Worm (Caenorhabditis elegans) whole organism, young adult: ENCODE measurements around the gene C17H11.1.
A peak's percentile ranks its signal among the peaks of the same experiment; 100 is the strongest.

Experiments
- B0019.2 ChIP-seq: fragments of 200-800 bp; sonication (Bioruptor generic); conservative IDR thresholded peaks from 2 replicates; pipeline ENCODE4 v1.3.6; 2022; ENCODE audit warnings: missing genetic modification reagents, missing genetic modification characterization, missing compliant biosample characterization
- B0336.3 ChIP-seq: fragments of 200-800 bp; sonication (Bioruptor generic); IDR thresholded peaks from 2 replicates; pipeline ENCODE4 v1.3.6; 2022; ENCODE audit warnings: missing genetic modification characterization, missing compliant biosample characterization
- C06A6.2 ChIP-seq: fragments of 200-800 bp; sonication (Bioruptor generic); conservative IDR thresholded peaks from 2 replicates; pipeline ENCODE4 v1.3.6; 2022; ENCODE audit warnings: missing genetic modification characterization, missing compliant biosample characterization
- F23B12.7 ChIP-seq: sonication (generic microtip); optimal IDR thresholded peaks from 2 replicates; lab custom pipeline; 2017; ENCODE audit warnings: missing genetic modification characterization, mild to moderate bottlenecking, missing compliant biosample characterization, antibody characterized with exemption, moderate library complexity; ENCODE audit not compliant: insufficient read depth
- F55B11.4 ChIP-seq: sonication (generic microtip); optimal IDR thresholded peaks from 2 replicates; lab custom pipeline; 2016; ENCODE audit warnings: missing compliant biosample characterization, missing genetic modification characterization, borderline replicate concordance; ENCODE audit not compliant: insufficient read depth
- T07F8.4 ChIP-seq: sonication (generic microtip); optimal IDR thresholded peaks from 2 replicates; lab custom pipeline; 2016; ENCODE audit warnings: mild to moderate bottlenecking, missing genetic modification characterization, moderate library complexity, missing compliant biosample characterization
- T26A5.8 ChIP-seq: sonication (generic microtip); optimal IDR thresholded peaks from 2 replicates; lab custom pipeline; 2016; ENCODE audit warnings: missing genetic modification characterization, missing compliant biosample characterization
- Y53G8AR.9 ChIP-seq: fragments of 200-800 bp; sonication (Bioruptor generic); conservative IDR thresholded peaks from 2 replicates; pipeline ENCODE4 v1.3.6; 2022; ENCODE audit warnings: missing genetic modification reagents, missing genetic modification characterization, missing compliant biosample characterization
- Y56A3A.18 ChIP-seq: fragments of 200-800 bp; sonication (Bioruptor generic); IDR thresholded peaks from 2 replicates; pipeline ENCODE4 v1.3.6; 2022; ENCODE audit warnings: missing genetic modification reagents, missing genetic modification characterization, missing compliant biosample characterization
- Y67H2A.10 ChIP-seq: fragments of 200-800 bp; sonication (Bioruptor generic); conservative IDR thresholded peaks from 2 replicates; pipeline ENCODE4 v1.3.6; 2022; ENCODE audit warnings: missing genetic modification reagents, missing genetic modification characterization, missing compliant biosample characterization
- ZK185.1 ChIP-seq: sonication (generic microtip); optimal IDR thresholded peaks from 2 replicates; lab custom pipeline; 2016; ENCODE audit warnings: mild to moderate bottlenecking, missing genetic modification characterization, missing compliant biosample characterization; ENCODE audit not compliant: poor library complexity, severe bottlenecking
- akir-1 ChIP-seq: fragments of 200-800 bp; sonication (Bioruptor generic); optimal IDR thresholded peaks from 2 replicates; lab custom pipeline; 2018; ENCODE audit warnings: mild to moderate bottlenecking, missing genetic modification characterization, moderate library complexity, missing compliant biosample characterization
- ama-1 ChIP-seq, 3 experiments: fragments of 150-350 bp in 1 of 3; sonication (generic microtip) in 2 of 3; optimal IDR thresholded peaks; 2 replicates each; lab custom pipeline; 2014 to 2018; ENCODE audit warnings: missing biosample characterization in 2 of 3, missing genetic modification characterization in 2 of 3, missing genetic modification reagents in 2 of 3
- atf-7 ChIP-seq: sonication (generic microtip); optimal IDR thresholded peaks from 2 replicates; lab custom pipeline; 2017; ENCODE audit warnings: mild to moderate bottlenecking, missing genetic modification characterization, missing compliant biosample characterization
- attf-3 ChIP-seq: fragments of 200-800 bp; sonication (Bioruptor generic); conservative IDR thresholded peaks from 2 replicates; pipeline ENCODE4 v1.3.6; 2022; ENCODE audit warnings: missing genetic modification reagents, missing genetic modification characterization, missing compliant biosample characterization
- attf-5 ChIP-seq: fragments of 200-800 bp; sonication (Bioruptor generic); optimal IDR thresholded peaks from 2 replicates; lab custom pipeline; 2018; ENCODE audit warnings: mild to moderate bottlenecking, missing genetic modification characterization, missing compliant biosample characterization
- cebp-2 ChIP-seq: fragments of 200-800 bp; sonication (Bioruptor generic); IDR thresholded peaks from 2 replicates; pipeline ENCODE4 v1.3.6; 2022; ENCODE audit warnings: missing genetic modification characterization, missing compliant biosample characterization
- ceh-58 ChIP-seq: fragments of 200-800 bp; sonication (Bioruptor generic); IDR thresholded peaks from 2 replicates; pipeline ENCODE4 v1.3.6; 2022; ENCODE audit warnings: missing genetic modification characterization, missing compliant biosample characterization
- die-1 ChIP-seq: sonication (generic microtip); optimal IDR thresholded peaks from 2 replicates; lab custom pipeline; 2016; ENCODE audit warnings: missing genotype, mild to moderate bottlenecking, missing genetic modification characterization, missing compliant biosample characterization
- dox-1 ChIP-seq: fragments of 200-800 bp; sonication (Bioruptor generic); IDR thresholded peaks from 2 replicates; pipeline ENCODE4 v1.3.6; 2022; ENCODE audit warnings: missing genetic modification reagents, missing genetic modification characterization, missing compliant biosample characterization
- egl-18 ChIP-seq: fragments of 200-800 bp; sonication (Bioruptor generic); IDR thresholded peaks from 2 replicates; pipeline ENCODE4 v1.3.6; 2022; ENCODE audit warnings: missing genetic modification reagents, missing genetic modification characterization, missing compliant biosample characterization
- egl-44 ChIP-seq: fragments of 200-800 bp; sonication (Bioruptor generic); IDR thresholded peaks from 2 replicates; pipeline ENCODE4 v1.3.6; 2022; ENCODE audit warnings: missing genetic modification reagents, missing genetic modification characterization, missing compliant biosample characterization
- ets-4 ChIP-seq: fragments of 200-800 bp; sonication (Bioruptor generic); optimal IDR thresholded peaks from 2 replicates; lab custom pipeline; 2018; ENCODE audit warnings: mild to moderate bottlenecking, missing genetic modification characterization, missing compliant biosample characterization
- fkh-3 ChIP-seq: sonication (generic microtip); optimal IDR thresholded peaks from 2 replicates; lab custom pipeline; 2016; ENCODE audit warnings: mild to moderate bottlenecking, missing genetic modification characterization, missing compliant biosample characterization
- hlh-26 ChIP-seq: fragments of 200-800 bp; sonication (Bioruptor generic); conservative IDR thresholded peaks from 2 replicates; pipeline ENCODE4 v1.3.6; 2022; ENCODE audit warnings: missing genetic modification reagents, missing genetic modification characterization, missing compliant biosample characterization
- hmg-1.2 ChIP-seq: fragments of 200-800 bp; sonication (Bioruptor generic); IDR thresholded peaks from 2 replicates; pipeline ENCODE4 v1.3.6; 2022; ENCODE audit warnings: missing genetic modification reagents, missing genetic modification characterization, missing compliant biosample characterization
- lsy-27 ChIP-seq: sonication (generic microtip); optimal IDR thresholded peaks from 2 replicates; lab custom pipeline; 2017; ENCODE audit warnings: missing genetic modification characterization, mild to moderate bottlenecking, missing compliant biosample characterization, antibody characterized with exemption, missing genotype, borderline replicate concordance; ENCODE audit not compliant: insufficient read depth
- madf-10 ChIP-seq: sonication (generic microtip); optimal IDR thresholded peaks from 2 replicates; lab custom pipeline; 2016; ENCODE audit warnings: mild to moderate bottlenecking, missing genetic modification characterization, missing compliant biosample characterization
- madf-6 ChIP-seq: fragments of 200-800 bp; sonication (Bioruptor generic); IDR thresholded peaks from 2 replicates; pipeline ENCODE4 v1.3.6; 2022; ENCODE audit warnings: missing genetic modification reagents, missing genetic modification characterization, missing compliant biosample characterization
- mel-28 ChIP-seq: sonication (generic microtip); optimal IDR thresholded peaks from 2 replicates; lab custom pipeline; 2016; ENCODE audit warnings: borderline replicate concordance, mild to moderate bottlenecking, missing genetic modification characterization, missing compliant biosample characterization
- pha-4 ChIP-seq: fragments of 150-350 bp; sonication (generic microtip); optimal IDR thresholded peaks from 2 replicates; lab custom pipeline; 2014; ENCODE audit warnings: missing biosample characterization, missing genetic modification reagents, missing genetic modification characterization
- repo-1 ChIP-seq: sonication (generic microtip); optimal IDR thresholded peaks from 2 replicates; lab custom pipeline; 2017; ENCODE audit warnings: mild to moderate bottlenecking, missing genetic modification characterization, missing compliant biosample characterization
- tbp1 ChIP-seq: fragments of 200-800 bp; sonication (Bioruptor generic); optimal IDR thresholded peaks from 2 replicates; lab custom pipeline; 2018; ENCODE audit warnings: mild to moderate bottlenecking, missing genetic modification characterization, missing compliant biosample characterization
- tbx-9 ChIP-seq: sonication (generic microtip); optimal IDR thresholded peaks from 2 replicates; lab custom pipeline; 2016; ENCODE audit warnings: borderline replicate concordance, missing genetic modification characterization, inconsistent platforms, missing compliant biosample characterization
- xnd-1 ChIP-seq: sonication (generic microtip); optimal IDR thresholded peaks from 2 replicates; lab custom pipeline; 2016; ENCODE audit warnings: missing genotype, missing genetic modification reagents, missing genetic modification characterization, missing compliant biosample characterization
- zfh-2 ChIP-seq: fragments of 200-800 bp; sonication (Bioruptor generic); conservative IDR thresholded peaks from 2 replicates; pipeline ENCODE4 v1.3.6; 2022; ENCODE audit warnings: missing genetic modification reagents, missing genetic modification characterization, missing compliant biosample characterization
- zim-3 ChIP-seq: sonication (generic microtip); optimal IDR thresholded peaks from 2 replicates; lab custom pipeline; 2017; ENCODE audit warnings: mild to moderate bottlenecking, missing genetic modification characterization, moderate library complexity, missing compliant biosample characterization
- ztf-6 ChIP-seq: fragments of 200-800 bp; sonication (Bioruptor generic); IDR thresholded peaks from 2 replicates; pipeline ENCODE4 v1.3.6; 2022; ENCODE audit warnings: missing genetic modification reagents, missing genetic modification characterization, missing compliant biosample characterization

C17H11.1 gene

ce11 chrX:8218653-8219052, 44.9 kb downstream of the C17H11.1 start, which contains the start of gene K02A6.4:
TSS of gene K02A6.4 (minus strand) at chrX:8218753.
- no peak for TF ChIP-seq mel-28 (tag; lab: Kevin White, UChicago)
- TF ChIP-seq attf-3 (GFP tag; lab: Robert Waterston, UW) = no peak

- TF ChIP-seq ets-4 (GFP tag; lab: Kevin White, UChicago) = no peak
- TF ChIP-seq T26A5.8 = no peak
- TF ChIP-seq madf-6 = no peak
- TF ChIP-seq Y53G8AR.9 (GFP tag; lab: Robert Waterston, UW) = no peak
- TF ChIP-seq die-1 (tag; lab: Kevin White, UChicago) = no peak
- no peak for TF ChIP-seq T07F8.4
- no peak for TF ChIP-seq madf-10 (tag; lab: Kevin White, UChicago)
- no peak for TF ChIP-seq zfh-2 (GFP tag; lab: Robert Waterston, UW)
- no peak for TF ChIP-seq cebp-2 (GFP tag; lab: Robert Waterston, UW)
- no peak for TF ChIP-seq egl-44 (GFP tag; lab: Robert Waterston, UW)
- TF ChIP-seq ZK185.1 (tag; lab: Kevin White, UChicago) = no peak
- TF ChIP-seq attf-5 = no peak
- TF ChIP-seq akir-1 (GFP tag; lab: Kevin White, UChicago) = no peak
- TF ChIP-seq egl-18 (GFP tag; lab: Robert Waterston, UW) = no peak
- no peak for TF ChIP-seq hmg-1.2 (GFP tag; lab: Robert Waterston, UW)
- TF ChIP-seq lsy-27 (tag; lab: Kevin White, UChicago) = no peak
Observed at ce11 chrX:8219428-8219827, 45.7 kb downstream of the C17H11.1 start, which contains the start of gene K02A6.1. TSS of gene K02A6.1 (plus strand) at chrX:8219728.

ce11 chrX:8224916-8225315, 51.2 kb downstream of the C17H11.1 start, which contains the start of gene K02A6.2:
TSS of gene K02A6.2 (minus strand) at chrX:8225016.
- TF ChIP-seq tbx-9 = no peak
- no peak for TF ChIP-seq atf-7
- TF ChIP-seq zim-3 (tag; lab: Kevin White, UChicago) = no peak
- TF ChIP-seq fkh-3 (tag; lab: Kevin White, UChicago) = no peak
- no peak for TF ChIP-seq hlh-26 (GFP tag; lab: Robert Waterston, UW)
- TF ChIP-seq attf-5 = no peak
- TF ChIP-seq ztf-6 (GFP tag; lab: Robert Waterston, UW) = no peak
- TF ChIP-seq F55B11.4 = no peak
- TF ChIP-seq die-1 (tag; lab: Kevin White, UChicago) = no peak
- no peak for TF ChIP-seq ceh-58 (GFP tag; lab: Robert Waterston, UW)
- no peak for TF ChIP-seq C06A6.2 (GFP tag; lab: Robert Waterston, UW)
- TF ChIP-seq dox-1 (GFP tag; lab: Robert Waterston, UW) = no peak
- no peak for TF ChIP-seq ZK185.1 (tag; lab: Kevin White, UChicago)
- no peak for TF ChIP-seq pha-4 (tag; lab: Kevin White, UChicago)
- no peak for TF ChIP-seq xnd-1
- TF ChIP-seq ama-1 (optimal IDR thresholded peaks at IDR 0.05; lab: Kevin White, UChicago) = no peak
- TF ChIP-seq ama-1 (GFP tag; optimal IDR thresholded peaks at IDR 0.05; lab: Kevin White, UChicago) = no peak
- no peak for TF ChIP-seq Y56A3A.18 (GFP tag; lab: Robert Waterston, UW)
- no peak for TF ChIP-seq B0019.2
- TF ChIP-seq tbp1 = no peak
- no peak for TF ChIP-seq lsy-27 (tag; lab: Kevin White, UChicago)

DNA sequence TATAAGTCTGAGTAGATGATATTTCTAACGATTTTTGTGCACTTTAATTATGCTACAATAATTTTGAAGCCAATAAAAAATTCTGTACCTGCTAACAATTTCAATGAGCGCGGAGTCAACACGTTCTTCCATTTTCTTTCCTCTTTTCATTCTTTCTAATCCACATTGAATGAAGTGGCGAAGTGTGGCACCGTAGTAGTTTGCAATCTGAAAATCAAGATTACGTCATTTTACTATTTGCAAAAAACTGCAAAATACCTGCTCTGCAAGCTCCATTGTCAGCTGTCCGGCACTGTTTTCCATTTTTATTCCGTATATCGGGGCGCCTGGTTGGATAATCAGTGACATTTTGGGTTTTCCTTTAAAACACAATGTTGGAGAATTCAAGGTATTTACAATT, 55.5 kb downstream of the C17H11.1 start:
- TF ChIP-seq T07F8.4 (no peak), madf-6 (no peak), Y67H2A.10 (GFP tag; lab: Robert Waterston, UW) (no peak), F23B12.7 (no peak), repo-1 (no peak), B0336.3 (GFP tag; lab: Robert Waterston, UW) (0 out of 2 replicates have a peak, but pooled peaks have one; percentile 8)
- TF ChIP-seq, all 124 proteins: peak for 1
